Fruit fly (Drosophila melanogaster): Measurements from ENCODE around the gene CG13255.

Gene CG13255

DNA sequence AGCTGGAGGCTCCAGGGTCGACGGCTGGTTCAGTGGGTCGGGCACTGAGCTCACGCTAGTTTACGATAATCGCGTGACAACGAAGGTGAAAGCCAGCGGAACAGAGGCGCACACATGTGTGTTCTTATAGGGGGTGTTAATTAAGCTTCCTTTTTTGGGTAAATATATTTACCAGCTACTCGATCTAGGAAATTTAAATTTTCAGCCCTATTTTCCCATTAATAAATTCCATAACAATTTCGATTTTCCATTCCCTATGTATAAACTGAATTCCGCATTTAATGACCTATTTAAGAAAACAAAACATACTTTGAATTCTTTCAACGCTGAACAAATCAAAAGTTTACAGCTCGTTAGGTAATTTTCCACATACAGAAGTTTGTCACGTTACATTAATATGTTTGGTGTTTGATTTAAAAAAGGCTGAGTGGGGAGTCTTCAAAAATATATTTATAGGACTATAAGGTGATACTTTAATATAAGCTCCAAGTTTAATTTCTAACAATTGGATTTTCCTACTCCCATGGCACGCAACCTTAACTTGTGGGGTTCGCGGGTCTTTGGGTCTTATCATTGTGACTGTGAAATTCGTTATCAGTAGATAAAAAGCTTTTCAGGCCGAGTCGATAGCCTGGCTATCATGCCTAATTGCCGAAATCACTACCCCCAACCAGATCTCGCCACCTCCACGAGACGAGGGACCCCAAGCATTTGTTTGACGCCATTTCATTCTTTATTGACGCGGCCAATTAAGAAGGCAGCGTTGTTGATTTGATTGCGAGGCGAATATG is at the start of gene CG13255 (continued):
- no peak for TF ChIP-seq sisA (GFP tag; IDR thresholded peaks at IDR 0.05)
- TF ChIP-seq Gsc (GFP tag; IDR thresholded peaks at IDR 0.05) = no peak
- TF ChIP-seq CG13123 (GFP tag; optimal IDR thresholded peaks at IDR 0.05) = no peak
- TF ChIP-seq CG3065 (GFP tag; optimal IDR thresholded peaks at IDR 0.05) = no peak
- no peak for TF ChIP-seq jing (GFP tag; optimal IDR thresholded peaks at IDR 0.05)
- TF ChIP-seq CG17385 (GFP tag; optimal IDR thresholded peaks at IDR 0.05) = peak; percentile 54
- TF ChIP-seq sob (GFP tag; IDR thresholded peaks at IDR 0.05) = peak; percentile 42; the same call in 1 of the 2 replicates
- peak; percentile 29 for TF ChIP-seq CG16815 (GFP tag; optimal IDR thresholded peaks at IDR 0.05)
- TF ChIP-seq Blimp-1 (GFP tag; optimal IDR thresholded peaks at IDR 0.05) = peak; percentile 24
- TF ChIP-seq seq (GFP tag; IDR thresholded peaks at IDR 0.05) = no peak
- no peak for TF ChIP-seq CG6272 (GFP tag; IDR thresholded peaks at IDR 0.05)
- TF ChIP-seq CG3726 (GFP tag; IDR thresholded peaks at IDR 0.05) = no peak
- TF ChIP-seq vnd (GFP tag; IDR thresholded peaks at IDR 0.05; ENCODE audit: partially characterized antibody) = no peak
- no peak for TF ChIP-seq CG12071 (GFP tag; optimal IDR thresholded peaks at IDR 0.05)
- no peak for TF ChIP-seq CG1602 (GFP tag; optimal IDR thresholded peaks at IDR 0.05)
- no peak for TF ChIP-seq gcm (GFP tag; optimal IDR thresholded peaks at IDR 0.05)
- TF ChIP-seq bbx (GFP tag; IDR thresholded peaks at IDR 0.05; ENCODE audit: partially characterized antibody) = no peak
- peak; percentile 69 for TF ChIP-seq CG3281 (GFP tag; optimal IDR thresholded peaks at IDR 0.05)
- no peak for TF ChIP-seq ab (GFP tag; optimal IDR thresholded peaks at IDR 0.05)
- TF ChIP-seq CG1792 (GFP tag; optimal IDR thresholded peaks at IDR 0.05) = peak; percentile 1
- peak; percentile 58 for TF ChIP-seq Oli (tag; optimal IDR thresholded peaks at IDR 0.05)
- TF ChIP-seq CG2678 (tag; optimal IDR thresholded peaks at IDR 0.05) = peak; percentile 80
- peak; percentile 92 for TF ChIP-seq exex (tag; optimal IDR thresholded peaks at IDR 0.05)
- no peak for TF ChIP-seq CG6683 (GFP tag; optimal IDR thresholded peaks at IDR 0.05)
- no peak for TF ChIP-seq CG1647 (GFP tag; optimal IDR thresholded peaks at IDR 0.05)
- TF ChIP-seq corto (GFP tag; optimal IDR thresholded peaks at IDR 0.05) = no peak
- TF ChIP-seq CG12659 (GFP tag; optimal IDR thresholded peaks at IDR 0.05) = peak; percentile 55
- no peak for TF ChIP-seq CG12744 (GFP tag; optimal IDR thresholded peaks at IDR 0.05)
- TF ChIP-seq ftz-f1 (GFP tag; optimal IDR thresholded peaks at IDR 0.05) = no peak
- TF ChIP-seq grn (GFP tag; optimal IDR thresholded peaks at IDR 0.05) = peak; percentile 13
- TF ChIP-seq Eip74EF (GFP tag; optimal IDR thresholded peaks at IDR 0.05) = peak in 1 of 2 experiments; percentile 24
- TF ChIP-seq org-1 (GFP tag; optimal IDR thresholded peaks at IDR 0.05) = peak; percentile 59
- no peak for TF ChIP-seq dati (GFP tag; IDR thresholded peaks at IDR 0.05)
- TF ChIP-seq CG8924 (tag; optimal IDR thresholded peaks at IDR 0.05) = peak; percentile 61
- no peak for TF ChIP-seq CG3163 (GFP tag; optimal IDR thresholded peaks at IDR 0.05)
- TF ChIP-seq p53 (GFP tag; optimal IDR thresholded peaks at IDR 0.05) = no peak
- TF ChIP-seq Ptx1 (GFP tag; IDR thresholded peaks at IDR 0.05) = peak; percentile 39; the same call in 1 of the 2 replicates
- peak; percentile 56; the same call in 1 of the 3 replicates for TF ChIP-seq H15 (GFP tag; IDR thresholded peaks at IDR 0.05)
- no peak for TF ChIP-seq pita (GFP tag; optimal IDR thresholded peaks at IDR 0.05)
- TF ChIP-seq tin (GFP tag; optimal IDR thresholded peaks at IDR 0.05) = no peak
- TF ChIP-seq CG8944 (GFP tag; optimal IDR thresholded peaks at IDR 0.05) = no peak
- no peak for TF ChIP-seq hbn (GFP tag; IDR thresholded peaks at IDR 0.05; ENCODE audit: partially characterized antibody)
- TF ChIP-seq CG13775 (GFP tag; optimal IDR thresholded peaks at IDR 0.05) = peak; percentile 49
- no peak for TF ChIP-seq CG9876 (GFP tag; optimal IDR thresholded peaks at IDR 0.05)
- TF ChIP-seq CG9215 (GFP tag; IDR thresholded peaks at IDR 0.05) = peak; percentile 36; the same call in 1 of the 2 replicates
- TF ChIP-seq az2 (GFP tag; optimal IDR thresholded peaks at IDR 0.05) = peak; percentile 14
- TF ChIP-seq nerfin-1 (tag; optimal IDR thresholded peaks at IDR 0.05) = no peak
- no peak for TF ChIP-seq CG17568 (GFP tag; optimal IDR thresholded peaks at IDR 0.05)
- peak; percentile 21 for TF ChIP-seq CG8388 (GFP tag; optimal IDR thresholded peaks at IDR 0.05)

Measured in whole organism, embryonic.